Worm (Caenorhabditis elegans): ENCODE results near the gene C15B12.2.

DNA sequence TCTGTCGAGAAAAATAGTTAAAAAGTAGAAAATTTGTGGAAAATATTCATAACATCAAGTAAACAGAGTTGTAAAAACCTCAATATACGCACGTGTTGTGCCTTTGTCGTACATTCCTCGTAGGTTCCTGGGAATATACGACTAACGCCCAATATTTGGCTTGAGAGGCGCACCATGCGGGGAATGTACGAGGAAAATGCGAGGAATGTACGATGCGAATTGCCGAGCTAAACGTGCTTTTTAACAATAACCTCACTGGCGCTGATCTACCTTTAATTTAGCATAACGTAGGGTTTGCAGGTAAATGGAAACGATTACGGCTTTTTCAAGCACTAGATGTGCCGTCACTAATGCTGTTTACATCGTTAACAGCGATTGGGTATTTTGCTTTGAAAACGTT is 5.3 kb downstream of the C15B12.2 start, which contains the start of gene C15B12.9:
- no peak for TF ChIP-seq nhr-76 (tag; optimal IDR thresholded peaks at IDR 0.05)
- TF ChIP-seq zag-1 (tag; optimal IDR thresholded peaks at IDR 0.05): no peak
- no peak for TF ChIP-seq fkh-2 (tag; optimal IDR thresholded peaks at IDR 0.05)
